Fruit fly (Drosophila melanogaster) whole organism, wandering third instar larva: ENCODE data around the gene CG46318.
A peak's percentile ranks its signal among the peaks of the same experiment; 100 is the strongest.

Source experiments
- Abd-B ChIP-seq: fragments of >200 bp; optimal IDR thresholded peaks from 2 replicates; lab custom pipeline; 2017; ENCODE audit warnings: missing biosample characterization, missing genetic modification characterization
- CG32264 ChIP-seq: fragments of 200-800 bp; sonication (Bioruptor generic); optimal IDR thresholded peaks from 2 replicates; lab custom pipeline; 2016; ENCODE audit warnings: missing biosample characterization, missing genetic modification characterization
- CG9705 ChIP-seq: fragments of 200-800 bp; sonication (Bioruptor generic); optimal IDR thresholded peaks from 2 replicates; lab custom pipeline; 2018; ENCODE audit warnings: missing biosample characterization, mild to moderate bottlenecking, missing genetic modification characterization
- CrebA ChIP-seq: fragments of 200-800 bp; sonication (Bioruptor generic); optimal IDR thresholded peaks from 2 replicates; lab custom pipeline; 2016; ENCODE audit warnings: missing biosample characterization, mild to moderate bottlenecking, missing genetic modification characterization, borderline replicate concordance
- Dfd ChIP-seq: fragments of >200 bp; optimal IDR thresholded peaks from 2 replicates; lab custom pipeline; 2017; ENCODE audit warnings: missing biosample characterization, missing genetic modification characterization
- Dif ChIP-seq: fragments of 200-275, 200-300 bp; sonication (Bioruptor generic); optimal IDR thresholded peaks from 2 replicates; lab custom pipeline; 2018; ENCODE audit warnings: missing biosample characterization, missing genetic modification characterization; ENCODE audit not compliant: partially characterized antibody
- GATAd ChIP-seq: sonication (Bioruptor generic); optimal IDR thresholded peaks from 2 replicates; lab custom pipeline; 2016; ENCODE audit warnings: missing biosample characterization, missing genetic modification characterization
- HLH106 ChIP-seq: fragments of 200-800 bp; optimal IDR thresholded peaks from 3 replicates; lab custom pipeline; 2019; ENCODE audit warnings: missing biosample characterization, mild to moderate bottlenecking, missing genetic modification characterization, moderate library complexity
- Hnf4 ChIP-seq: fragments of 200-800 bp; sonication (Bioruptor generic); optimal IDR thresholded peaks from 2 replicates; lab custom pipeline; 2016; ENCODE audit warnings: missing biosample characterization, mild to moderate bottlenecking, missing genetic modification characterization
- Hr78 ChIP-seq: fragments of >200 bp; optimal IDR thresholded peaks from 2 replicates; lab custom pipeline; 2017; ENCODE audit warnings: missing biosample characterization, missing genetic modification characterization
- Hr83 ChIP-seq: fragments of 200-300 bp; sonication (Bioruptor generic); optimal IDR thresholded peaks from 2 replicates; lab custom pipeline; 2016; ENCODE audit warnings: missing biosample characterization, mild to moderate bottlenecking, missing genetic modification characterization, moderate library complexity; ENCODE audit not compliant: poor library complexity, severe bottlenecking
- Jra ChIP-seq: sonication (Bioruptor generic); optimal IDR thresholded peaks from 2 replicates; lab custom pipeline; 2016; ENCODE audit warnings: missing biosample characterization, missing genetic modification characterization
- Mio ChIP-seq: sonication (Bioruptor generic); optimal IDR thresholded peaks from 2 replicates; lab custom pipeline; 2016; ENCODE audit warnings: missing biosample characterization, missing genetic modification characterization
- Myc ChIP-seq: fragments of >200 bp; optimal IDR thresholded peaks from 2 replicates; lab custom pipeline; 2017
- N ChIP-seq: fragments of >200 bp; optimal IDR thresholded peaks from 2 replicates; lab custom pipeline; 2018; ENCODE audit warnings: missing biosample characterization, missing external identifiers, missing genetic modification characterization
- OdsH ChIP-seq: fragments of 200-800 bp; sonication (Bioruptor generic); optimal IDR thresholded peaks from 2 replicates; lab custom pipeline; 2016; ENCODE audit warnings: missing biosample characterization, mild to moderate bottlenecking, missing genetic modification characterization
- Rel ChIP-seq, 2 experiments: fragments of 200-800 bp; sonication (Bioruptor generic) in 1 of 2; optimal IDR thresholded peaks; 2 replicates in 1 of 2; 3 replicates in 1 of 2; lab custom pipeline; 2016 to 2019; ENCODE audit warnings: mild to moderate bottlenecking in 2 of 2, missing biosample characterization in 2 of 2, missing genetic modification characterization in 2 of 2, moderate library complexity in 1 of 2
- Sp1 ChIP-seq: fragments of 200-800 bp; sonication (Bioruptor generic); optimal IDR thresholded peaks from 3 replicates; lab custom pipeline; 2019; ENCODE audit warnings: missing biosample characterization, mild to moderate bottlenecking, missing genetic modification characterization, moderate library complexity
- Vsx2 ChIP-seq: fragments of 200-300, 225-300 bp; sonication (Bioruptor generic); optimal IDR thresholded peaks from 2 replicates; lab custom pipeline; 2018; ENCODE audit warnings: missing biosample characterization, missing genetic modification characterization; ENCODE audit not compliant: partially characterized antibody
- br ChIP-seq: fragments of 200-800 bp; sonication (Bioruptor generic); optimal IDR thresholded peaks from 2 replicates; lab custom pipeline; 2016; ENCODE audit warnings: missing biosample characterization, missing genetic modification characterization
- brk ChIP-seq: fragments of 200-800 bp; sonication (Bioruptor generic); optimal IDR thresholded peaks from 2 replicates; lab custom pipeline; 2016; ENCODE audit warnings: missing biosample characterization, mild to moderate bottlenecking, missing genetic modification characterization
- dl ChIP-seq, 2 experiments: fragments of 175-275, 200-275 bp in 1 of 2; fragments of 200-275 bp in 1 of 2; sonication (Bioruptor generic); optimal IDR thresholded peaks; lab custom pipeline; 2018; ENCODE audit warnings: mild to moderate bottlenecking in 2 of 2, missing biosample characterization in 2 of 2, missing genetic modification characterization in 2 of 2, moderate library complexity in 2 of 2; ENCODE audit not compliant: partially characterized antibody in 2 of 2, insufficient read depth in 1 of 2
- dmrt93B ChIP-seq: fragments of 200-800 bp; sonication (Bioruptor generic); optimal IDR thresholded peaks from 2 replicates; lab custom pipeline; 2018; ENCODE audit warnings: missing biosample characterization, mild to moderate bottlenecking, missing genetic modification characterization
- dsf ChIP-seq: sonication (Bioruptor generic); optimal IDR thresholded peaks from 2 replicates; lab custom pipeline; 2016; ENCODE audit warnings: missing biosample characterization, missing genetic modification characterization, borderline replicate concordance
- ey ChIP-seq: fragments of 200-800 bp; sonication (Bioruptor generic); optimal IDR thresholded peaks from 2 replicates; lab custom pipeline; 2016; ENCODE audit warnings: missing biosample characterization, missing genetic modification characterization
- foxo ChIP-seq, 2 experiments: fragments of 200-800 bp; sonication (Bioruptor generic); optimal IDR thresholded peaks; 2 replicates in 1 of 2; 3 replicates in 1 of 2; lab custom pipeline; 2016 to 2017; ENCODE audit warnings: missing biosample characterization in 2 of 2, missing genetic modification characterization in 2 of 2
- fru ChIP-seq: fragments of 200-800 bp; sonication (Bioruptor generic); optimal IDR thresholded peaks from 3 replicates; lab custom pipeline; 2016; ENCODE audit warnings: missing biosample characterization, mild to moderate bottlenecking, missing genetic modification characterization
- h ChIP-seq: fragments of 200-800 bp; sonication (Bioruptor generic); optimal IDR thresholded peaks from 3 replicates; lab custom pipeline; 2016; ENCODE audit warnings: missing biosample characterization, mild to moderate bottlenecking, missing genetic modification characterization
- jim ChIP-seq: fragments of 175-275, 200-325 bp; sonication (Bioruptor generic); optimal IDR thresholded peaks from 2 replicates; lab custom pipeline; 2016; ENCODE audit warnings: missing biosample characterization, mild to moderate bottlenecking, missing genetic modification characterization
- lola ChIP-seq: fragments of >200 bp; optimal IDR thresholded peaks from 2 replicates; lab custom pipeline; 2017; ENCODE audit warnings: missing biosample characterization, missing genetic modification characterization
- pan ChIP-seq: fragments of >200 bp; optimal IDR thresholded peaks from 2 replicates; lab custom pipeline; 2017
- psq ChIP-seq: fragments of 200-800 bp; sonication (Bioruptor generic); optimal IDR thresholded peaks from 3 replicates; lab custom pipeline; 2017; ENCODE audit warnings: missing biosample characterization, mild to moderate bottlenecking, missing genetic modification characterization, moderate library complexity
- rgr ChIP-seq: fragments of 200-800 bp; sonication (Bioruptor generic); optimal IDR thresholded peaks from 3 replicates; lab custom pipeline; 2016; ENCODE audit warnings: missing biosample characterization, mild to moderate bottlenecking, missing genetic modification characterization
- sage ChIP-seq: fragments of 200-800 bp; sonication (Bioruptor generic); optimal IDR thresholded peaks from 2 replicates; lab custom pipeline; 2016; ENCODE audit warnings: missing biosample characterization, mild to moderate bottlenecking, missing genetic modification characterization
- sv ChIP-seq: fragments of 200-800 bp; sonication (Bioruptor generic); optimal IDR thresholded peaks from 3 replicates; lab custom pipeline; 2016; ENCODE audit warnings: missing biosample characterization, missing genetic modification characterization
- tai ChIP-seq: sonication (Bioruptor generic); optimal IDR thresholded peaks from 2 replicates; lab custom pipeline; 2016; ENCODE audit warnings: missing biosample characterization, missing genetic modification characterization
- usp ChIP-seq: fragments of >200 bp; optimal IDR thresholded peaks from 2 replicates; lab custom pipeline; 2017; ENCODE audit warnings: missing biosample characterization, missing genetic modification characterization
- woc ChIP-seq: sonication (Bioruptor generic); optimal IDR thresholded peaks from 2 replicates; lab custom pipeline; 2016; ENCODE audit warnings: missing biosample characterization, mild to moderate bottlenecking, missing genetic modification characterization

CG46318 gene

dm6 chr3R:18658945-18659642, 21.3 kb upstream of the CG46318 start, which contains the start of the genes CG31224 and CstF64:
TSS of gene CG31224 (minus strand) at chr3R:18659309.
TSS of gene CstF64 (plus strand) at chr3R:18659618.
- TF ChIP-seq Dif (GFP tag; lab: Kevin White, UChicago) (no peak), br (GFP tag; lab: Kevin White, UChicago) (peak; percentile 83), Hr78 (GFP tag; lab: Kevin White, UChicago) (no peak), Rel (GFP tag; optimal IDR thresholded peaks at IDR 0.05; lab: Kevin White, UChicago) (no peak), Rel (tag; optimal IDR thresholded peaks at IDR 0.05; lab: Kevin White, UChicago) (peak; percentile 63), Abd-B (no peak), fru (GFP tag; lab: Kevin White, UChicago) (peak; percentile 85), rgr (GFP tag; lab: Kevin White, UChicago) (peak; percentile 85), tai (GFP tag; lab: Kevin White, UChicago) (no peak), psq (GFP tag; lab: Kevin White, UChicago) (peak; percentile 96), h (GFP tag; lab: Kevin White, UChicago) (peak; percentile 84), woc (GFP tag; lab: Kevin White, UChicago) (peak; percentile 90), Jra (GFP tag; lab: Kevin White, UChicago) (peak; percentile 90), foxo (GFP tag; optimal IDR thresholded peaks at IDR 0.05; lab: Kevin White, UChicago) (peak; percentile 30 to 88), dl (GFP tag; optimal IDR thresholded peaks at IDR 0.05; lab: Kevin White, UChicago; ENCODE audit: insufficient read depth in 1 of 2, partially characterized antibody in 2 of 2) (no peak), sage (GFP tag; lab: Kevin White, UChicago) (peak; percentile 59), Mio (GFP tag; lab: Kevin White, UChicago) (peak; percentile 51), dsf (GFP tag; lab: Kevin White, UChicago) (peak; percentile 87), Dfd (GFP tag; lab: Kevin White, UChicago) (no peak), Hr83 (GFP tag; lab: Kevin White, UChicago) (no peak), Myc (lab: Kevin White, UChicago) (peak; percentile 97), pan (lab: Kevin White, UChicago) (no peak), sv (GFP tag; lab: Kevin White, UChicago) (peak; percentile 82), CrebA (no peak), GATAd (GFP tag; lab: Kevin White, UChicago) (peak; percentile 84), dmrt93B (GFP tag; lab: Kevin White, UChicago) (peak; percentile 78), OdsH (GFP tag; lab: Kevin White, UChicago) (peak; percentile 78), lola (no peak), usp (GFP tag; lab: Kevin White, UChicago) (no peak), jim (GFP tag; lab: Kevin White, UChicago) (no peak), brk (GFP tag; lab: Kevin White, UChicago) (no peak), N (GFP tag; lab: Kevin White, UChicago) (peak; percentile 21), HLH106 (tag; lab: Kevin White, UChicago) (peak; percentile 84), Hnf4 (no peak), CG9705 (GFP tag; lab: Kevin White, UChicago) (peak; percentile 74), Vsx2 (GFP tag; lab: Kevin White, UChicago) (no peak), CG32264 (peak; percentile 82), ey (GFP tag; lab: Kevin White, UChicago) (peak; percentile 85), Sp1 (peak; percentile 78)
- TF ChIP-seq, all 38 proteins: peak for 23

dm6 chr3R:18663525-18663924, 16.9 kb upstream of the CG46318 start, which contains the start of the genes Cpsf73 and Gos28:
TSS of gene Cpsf73 (minus strand) at chr3R:18663552.
TSS of gene Gos28 (plus strand) at chr3R:18663738.
- peak; percentile 39 for TF ChIP-seq h (GFP tag; lab: Kevin White, UChicago)
- TF ChIP-seq Rel (GFP tag; optimal IDR thresholded peaks at IDR 0.05; lab: Kevin White, UChicago), result no peak
- TF ChIP-seq Rel (tag; optimal IDR thresholded peaks at IDR 0.05; lab: Kevin White, UChicago), result peak; percentile 30
- no peak for TF ChIP-seq dsf (GFP tag; lab: Kevin White, UChicago)
- no peak for TF ChIP-seq Dfd (GFP tag; lab: Kevin White, UChicago)
- peak; percentile 53 for TF ChIP-seq rgr (GFP tag; lab: Kevin White, UChicago)
- TF ChIP-seq woc (GFP tag; lab: Kevin White, UChicago), result peak; percentile 39
- TF ChIP-seq CG9705 (GFP tag; lab: Kevin White, UChicago), result no peak
- TF ChIP-seq Sp1, result peak; percentile 23
- TF ChIP-seq HLH106 (tag; lab: Kevin White, UChicago), result peak; percentile 13
- TF ChIP-seq foxo (GFP tag; optimal IDR thresholded peaks at IDR 0.05; lab: Kevin White, UChicago), result peak in 1 of 2 experiments; percentile 5
